Fruit fly (Drosophila melanogaster) whole organism, embryonic: ENCODE measurements around the gene CG13315.

Experiments used
- CG10209 ChIP-seq: fragments of 200-800 bp; sonication (Bioruptor generic); optimal IDR thresholded peaks from 3 replicates; lab custom pipeline; 2017; ENCODE audit warnings: missing biosample characterization, mild to moderate bottlenecking, missing genetic modification characterization, missing genetic modification reagents
- CG1024 ChIP-seq: fragments of 200-800 bp; sonication (Bioruptor generic); IDR thresholded peaks from 2 replicates; pipeline ENCODE4 v1.3.6; 2022; ENCODE audit warnings: missing biosample characterization, missing genetic modification characterization
- CG10267 ChIP-seq: fragments of 200-800 bp; sonication (Bioruptor generic); optimal IDR thresholded peaks from 2 replicates; lab custom pipeline; 2018; ENCODE audit warnings: missing biosample characterization, mild to moderate bottlenecking, missing genetic modification characterization, moderate library complexity
- CG10366 ChIP-seq: fragments of 200-800 bp; sonication (Bioruptor generic); IDR thresholded peaks from 2 replicates; pipeline ENCODE4 v1.3.6; 2022; ENCODE audit warnings: missing biosample characterization, missing genetic modification characterization
- CG11723 ChIP-seq: fragments of 200-800 bp; sonication (Bioruptor generic); optimal IDR thresholded peaks from 2 replicates; lab custom pipeline; 2017; ENCODE audit warnings: missing biosample characterization, mild to moderate bottlenecking, missing genetic modification characterization
- CG13287 ChIP-seq: fragments of 200-800 bp; sonication (Bioruptor generic); IDR thresholded peaks from 2 replicates; pipeline ENCODE4 v1.3.6; 2022; ENCODE audit warnings: missing biosample characterization, missing genetic modification characterization; ENCODE audit not compliant: partially characterized antibody
- CG14667 ChIP-seq: fragments of 200-800 bp; sonication (Bioruptor generic); IDR thresholded peaks from 2 replicates; pipeline ENCODE4 v1.3.6; 2022; ENCODE audit warnings: missing biosample characterization, missing genetic modification characterization
- CG15479 ChIP-seq: fragments of 200-800 bp; sonication (Bioruptor generic); optimal IDR thresholded peaks from 3 replicates; lab custom pipeline; 2019; ENCODE audit warnings: missing biosample characterization, mild to moderate bottlenecking, missing genetic modification characterization, moderate library complexity
- CG17186 ChIP-seq: fragments of 200-800 bp; sonication (Bioruptor generic); optimal IDR thresholded peaks from 3 replicates; lab custom pipeline; 2017; ENCODE audit warnings: missing biosample characterization, missing genetic modification reagents, missing genetic modification characterization
- CG17912 ChIP-seq: fragments of 200-800 bp; sonication (Bioruptor generic); optimal IDR thresholded peaks from 2 replicates; lab custom pipeline; 2018; ENCODE audit warnings: missing biosample characterization, mild to moderate bottlenecking, missing genetic modification characterization
- CG2120 ChIP-seq: fragments of 200-800 bp; sonication (Bioruptor generic); optimal IDR thresholded peaks from 3 replicates; lab custom pipeline; 2016; ENCODE audit warnings: missing biosample characterization, missing genetic modification characterization
- CG2712 ChIP-seq: fragments of 200-800 bp; optimal IDR thresholded peaks from 3 replicates; lab custom pipeline; 2019; ENCODE audit warnings: missing biosample characterization, mild to moderate bottlenecking, missing genetic modification characterization, moderate library complexity
- CG31365 ChIP-seq: fragments of 200-800 bp; sonication (Bioruptor generic); optimal IDR thresholded peaks from 2 replicates; lab custom pipeline; 2018; ENCODE audit warnings: missing biosample characterization, mild to moderate bottlenecking, missing genetic modification characterization
- CG3163 ChIP-seq: fragments of 200-800 bp; sonication (Bioruptor generic); optimal IDR thresholded peaks from 3 replicates; lab custom pipeline; 2016; ENCODE audit warnings: missing biosample characterization, missing genetic modification characterization
- CG3407 ChIP-seq: fragments of 200-800 bp; sonication (Bioruptor generic); optimal IDR thresholded peaks from 2 replicates; lab custom pipeline; 2018; ENCODE audit warnings: missing biosample characterization, mild to moderate bottlenecking, missing genetic modification characterization
- CG3838 ChIP-seq: fragments of 200-800 bp; sonication (Bioruptor generic); optimal IDR thresholded peaks from 3 replicates; lab custom pipeline; 2016; ENCODE audit warnings: missing biosample characterization, missing genetic modification characterization
- CG4820 ChIP-seq: fragments of 200-800 bp; sonication (Bioruptor generic); optimal IDR thresholded peaks from 3 replicates; lab custom pipeline; 2016; ENCODE audit warnings: missing biosample characterization, missing genetic modification characterization
- CG4854 ChIP-seq: fragments of 200-800 bp; sonication (Bioruptor generic); optimal IDR thresholded peaks from 2 replicates; lab custom pipeline; 2016; ENCODE audit warnings: missing biosample characterization, missing genetic modification characterization, inconsistent platforms
- CG6272 ChIP-seq: fragments of 200-800 bp; sonication (Bioruptor generic); IDR thresholded peaks from 2 replicates; pipeline ENCODE4 v1.3.6; 2022; ENCODE audit warnings: missing biosample characterization, missing genetic modification characterization
- CG7357 ChIP-seq: fragments of 200-800 bp; sonication (Bioruptor generic); IDR thresholded peaks from 3 replicates; pipeline ENCODE4 v1.3.6; 2022; ENCODE audit warnings: missing biosample characterization, missing genetic modification characterization
- CG7556 ChIP-seq: fragments of 200-800 bp; sonication (Bioruptor generic); optimal IDR thresholded peaks from 2 replicates; lab custom pipeline; 2017; ENCODE audit warnings: missing biosample characterization, mild to moderate bottlenecking, missing genetic modification characterization
- CG9437 ChIP-seq: fragments of 200-800 bp; sonication (Bioruptor generic); optimal IDR thresholded peaks from 2 replicates; lab custom pipeline; 2018; ENCODE audit warnings: missing biosample characterization, mild to moderate bottlenecking, missing genetic modification characterization
- CG9817 ChIP-seq: fragments of 200-800 bp; sonication (Bioruptor generic); optimal IDR thresholded peaks from 2 replicates; lab custom pipeline; 2018; ENCODE audit warnings: missing biosample characterization, mild to moderate bottlenecking, missing genetic modification characterization, moderate library complexity
- CTCF ChIP-seq: fragments of 200-800 bp; sonication (Bioruptor generic); optimal IDR thresholded peaks from 2 replicates; lab custom pipeline; 2017; ENCODE audit warnings: missing biosample characterization, mild to moderate bottlenecking, missing genetic modification characterization, moderate library complexity
- Chrac-16 ChIP-seq: fragments of 200-800 bp; sonication (Bioruptor generic); optimal IDR thresholded peaks from 3 replicates; lab custom pipeline; 2016; ENCODE audit warnings: missing biosample characterization, missing genetic modification characterization
- Deaf1 ChIP-seq: fragments of 200-800 bp; optimal IDR thresholded peaks from 3 replicates; lab custom pipeline; 2019; ENCODE audit warnings: missing biosample characterization, mild to moderate bottlenecking, missing genetic modification characterization, moderate library complexity
- Dek ChIP-seq: fragments of 200-800 bp; sonication (Bioruptor generic); optimal IDR thresholded peaks from 3 replicates; lab custom pipeline; 2019; ENCODE audit warnings: missing biosample characterization, mild to moderate bottlenecking, missing genetic modification characterization, moderate library complexity
- Ets65A ChIP-seq: fragments of 200-800 bp; sonication (Bioruptor generic); peaks from one replicate; lab custom pipeline; 2016; ENCODE audit warnings: missing biosample characterization, missing genetic modification characterization
- Fer3 ChIP-seq: fragments of 200-800 bp; sonication (Bioruptor generic); optimal IDR thresholded peaks from 2 replicates; lab custom pipeline; 2018; ENCODE audit warnings: missing biosample characterization, mild to moderate bottlenecking, missing genetic modification characterization, moderate library complexity
- GATAe ChIP-seq: fragments of 200-800 bp; sonication (Bioruptor generic); conservative IDR thresholded peaks from 2 replicates; pipeline ENCODE4 v1.3.6; 2022; ENCODE audit warnings: missing biosample characterization, missing genetic modification characterization
- MBD-R2 ChIP-seq: fragments of 200-800 bp; sonication (Bioruptor generic); IDR thresholded peaks from 2 replicates; pipeline ENCODE4 v1.3.6; 2022; ENCODE audit warnings: missing biosample characterization, missing genetic modification characterization
- Pdp1 ChIP-seq, 2 experiments: fragments of 200-800 bp; sonication (Bioruptor generic); optimal IDR thresholded peaks; 3 replicates each; lab custom pipeline; 2016; ENCODE audit warnings: missing biosample characterization in 2 of 2, missing genetic modification characterization in 2 of 2, mild to moderate bottlenecking in 1 of 2, moderate library complexity in 1 of 2
- amos ChIP-seq: fragments of 200-800 bp; sonication (Bioruptor generic); IDR thresholded peaks from 2 replicates; pipeline ENCODE4 v1.3.6; 2022; ENCODE audit warnings: missing biosample characterization, missing genetic modification characterization; ENCODE audit not compliant: partially characterized antibody
- ara ChIP-seq: fragments of 200-800 bp; sonication (Bioruptor generic); IDR thresholded peaks from 2 replicates; pipeline ENCODE4 v1.3.6; 2022; ENCODE audit warnings: missing biosample characterization, missing genetic modification characterization
- az2 ChIP-seq: fragments of 200-800 bp; sonication (Bioruptor generic); optimal IDR thresholded peaks from 3 replicates; lab custom pipeline; 2016; ENCODE audit warnings: missing biosample characterization, missing genetic modification characterization
- br ChIP-seq: fragments of >200 bp; optimal IDR thresholded peaks from 2 replicates; lab custom pipeline; 2017
- cg ChIP-seq: fragments of 200-800 bp; sonication (Bioruptor generic); optimal IDR thresholded peaks from 3 replicates; lab custom pipeline; 2019; ENCODE audit warnings: missing biosample characterization, mild to moderate bottlenecking, missing genetic modification characterization, moderate library complexity
- chinmo ChIP-seq: fragments of 200-800 bp; sonication (Bioruptor generic); IDR thresholded peaks from 4 replicates; pipeline ENCODE4 v1.3.6; 2022; ENCODE audit warnings: missing biosample characterization, missing genetic modification characterization; ENCODE audit not compliant: partially characterized antibody
- chm ChIP-seq: fragments of 200-800 bp; sonication (Bioruptor generic); IDR thresholded peaks from 2 replicates; pipeline ENCODE4 v1.3.6; 2022; ENCODE audit warnings: missing biosample characterization, missing genetic modification characterization
- da ChIP-seq: fragments of 200-800 bp; sonication (Bioruptor generic); optimal IDR thresholded peaks from 2 replicates; lab custom pipeline; 2016; ENCODE audit warnings: missing biosample characterization, missing genetic modification characterization
- ftz-f1 ChIP-seq: fragments of 200-800 bp; sonication (Bioruptor generic); optimal IDR thresholded peaks from 2 replicates; lab custom pipeline; 2016; ENCODE audit warnings: missing biosample characterization, missing genetic modification characterization
- grau ChIP-seq: fragments of 200-800 bp; optimal IDR thresholded peaks from 3 replicates; lab custom pipeline; 2019; ENCODE audit warnings: missing biosample characterization, mild to moderate bottlenecking, missing genetic modification characterization, moderate library complexity
- jing ChIP-seq: fragments of 200-800 bp; sonication (Bioruptor generic); optimal IDR thresholded peaks from 2 replicates; lab custom pipeline; 2018; ENCODE audit warnings: missing biosample characterization, mild to moderate bottlenecking, missing genetic modification characterization
- knrl ChIP-seq: fragments of 200-800 bp; sonication (Bioruptor generic); IDR thresholded peaks from 3 replicates; pipeline ENCODE4 v1.3.6; 2022; ENCODE audit warnings: missing biosample characterization, missing genetic modification characterization; ENCODE audit not compliant: partially characterized antibody
- lbe ChIP-seq: fragments of 200-800 bp; sonication (Bioruptor generic); optimal IDR thresholded peaks from 2 replicates; lab custom pipeline; 2016; ENCODE audit warnings: missing biosample characterization, mild to moderate bottlenecking, missing genetic modification characterization
- luna ChIP-seq: fragments of 200-800 bp; sonication (Bioruptor generic); optimal IDR thresholded peaks from 2 replicates; lab custom pipeline; 2016; ENCODE audit warnings: missing biosample characterization, missing genetic modification characterization
- otp ChIP-seq: fragments of 200-800 bp; sonication (Bioruptor generic); IDR thresholded peaks from 3 replicates; pipeline ENCODE4, ENCODE4 v1.3.6; 2022; ENCODE audit warnings: missing biosample characterization, missing genetic modification characterization
- ro ChIP-seq: fragments of 200-800 bp; sonication (Bioruptor generic); IDR thresholded peaks from 2 replicates; pipeline ENCODE4 v1.3.6; 2022; ENCODE audit warnings: missing biosample characterization, missing genetic modification characterization
- sens ChIP-seq: fragments of 200-800 bp; sonication (Bioruptor generic); peaks from one replicate; lab custom pipeline; 2016; ENCODE audit warnings: missing biosample characterization, missing genetic modification characterization
- sens-2 ChIP-seq: fragments of 200-800 bp; sonication (Bioruptor generic); IDR thresholded peaks from 2 replicates; pipeline ENCODE4 v1.3.6; 2022; ENCODE audit warnings: missing biosample characterization, missing genetic modification characterization
- sna ChIP-seq: fragments of 200-800 bp; sonication (Bioruptor generic); IDR thresholded peaks from 2 replicates; pipeline ENCODE4 v1.3.6; 2022; ENCODE audit warnings: missing biosample characterization, missing genetic modification characterization; ENCODE audit not compliant: partially characterized antibody
- so ChIP-seq: fragments of 200-800 bp; sonication (Bioruptor generic); IDR thresholded peaks from 3 replicates; pipeline ENCODE4 v1.3.6; 2022; ENCODE audit warnings: missing biosample characterization, missing genetic modification characterization
- sug ChIP-seq: fragments of 200-800 bp; optimal IDR thresholded peaks from 2 replicates; lab custom pipeline; 2019; ENCODE audit warnings: missing biosample characterization, mild to moderate bottlenecking, missing genetic modification characterization, moderate library complexity

The CG13315 gene

dm6 chr3L:9094980-9095425, 1.7 kb upstream of the CG13315 start (continued):
- TF ChIP-seq CG15479 (GFP tag; lab: Kevin White, UChicago), result no peak
- no peak for TF ChIP-seq az2 (GFP tag; lab: Kevin White, UChicago)
- no peak for TF ChIP-seq CG10209 (GFP tag; lab: Kevin White, UChicago)
- TF ChIP-seq CG31365 (tag; lab: Kevin White, UChicago), result no peak
- no peak for TF ChIP-seq luna (GFP tag; lab: Kevin White, UChicago)
- no peak for TF ChIP-seq CG17186
- TF ChIP-seq otp (GFP tag; lab: Robert Waterston, UW), result no peak
- no peak for TF ChIP-seq da
- TF ChIP-seq sens-2 (GFP tag; lab: Robert Waterston, UW), result no peak
- 0 out of 4 replicates have a peak, but pooled peaks have one; percentile 48 for TF ChIP-seq chinmo (GFP tag; lab: Robert Waterston, UW)
- no peak for TF ChIP-seq CG10366 (GFP tag; lab: Robert Waterston, UW)
- TF ChIP-seq lbe (GFP tag; lab: Kevin White, UChicago), result no peak
- no peak for TF ChIP-seq CG3838 (GFP tag; lab: Kevin White, UChicago)
- TF ChIP-seq sens (GFP tag; lab: Kevin White, UChicago), result peak; percentile 11
- TF ChIP-seq CG17912, result no peak
- no peak for TF ChIP-seq grau
- no peak for TF ChIP-seq jing
- no peak for TF ChIP-seq CG7556
- TF ChIP-seq CG1024 (GFP tag; lab: Robert Waterston, UW), result no peak
- no peak for TF ChIP-seq CG7357 (GFP tag; lab: Robert Waterston, UW)
- no peak for TF ChIP-seq CG13287 (GFP tag; lab: Robert Waterston, UW)
- TF ChIP-seq so (GFP tag; lab: Robert Waterston, UW), result peak; percentile 68; the same call in 2 of the 3 replicates
- TF ChIP-seq CG9437 (GFP tag; lab: Kevin White, UChicago), result peak; percentile 36
- no peak for TF ChIP-seq Chrac-16 (GFP tag; lab: Kevin White, UChicago)
- TF ChIP-seq sna (GFP tag; lab: Robert Waterston, UW), result no peak
- TF ChIP-seq knrl, result no peak
- TF ChIP-seq Pdp1 (GFP tag; optimal IDR thresholded peaks at IDR 0.05; lab: Kevin White, UChicago), result peak in 1 of 2 experiments; percentile 57
- TF ChIP-seq cg (GFP tag; lab: Kevin White, UChicago), result peak; percentile 48
- TF ChIP-seq ro (GFP tag; lab: Robert Waterston, UW), result no peak
- TF ChIP-seq CG3407 (GFP tag; lab: Kevin White, UChicago), result no peak
- no peak for TF ChIP-seq ara
- TF ChIP-seq CG6272 (GFP tag; lab: Robert Waterston, UW), result no peak
- TF ChIP-seq CG11723, result no peak
- TF ChIP-seq br (lab: Kevin White, UChicago), result no peak
- TF ChIP-seq CG2712 (tag; lab: Kevin White, UChicago), result no peak
- peak; percentile 57 for TF ChIP-seq GATAe (GFP tag; lab: Robert Waterston, UW)
- no peak for TF ChIP-seq CG10267
- no peak for TF ChIP-seq CG4854 (GFP tag; lab: Kevin White, UChicago)
- no peak for TF ChIP-seq CG3163
- no peak for TF ChIP-seq CG14667 (GFP tag; lab: Robert Waterston, UW)
- TF ChIP-seq amos (GFP tag; lab: Robert Waterston, UW), result no peak
- TF ChIP-seq CG4820, result no peak
- TF ChIP-seq CG2120 (GFP tag; lab: Kevin White, UChicago), result no peak
- no peak for TF ChIP-seq Ets65A (GFP tag; lab: Kevin White, UChicago)
- peak; percentile 33 for TF ChIP-seq sug
- TF ChIP-seq MBD-R2 (GFP tag; lab: Robert Waterston, UW), result no peak
- TF ChIP-seq CG9817, result no peak
- TF ChIP-seq chm (GFP tag; lab: Robert Waterston, UW), result no peak
- peak; percentile 7 for TF ChIP-seq Deaf1
- no peak for TF ChIP-seq Dek
- TF ChIP-seq Fer3 (tag; lab: Kevin White, UChicago), result no peak
- TF ChIP-seq CTCF (GFP tag; lab: Kevin White, UChicago), result peak; percentile 61
- TF ChIP-seq ftz-f1 (GFP tag; lab: Kevin White, UChicago), result peak; percentile 66
